Fruit fly (Drosophila melanogaster) whole organism, embryonic: ENCODE data around the gene Tom40.

Experiments
- CG10209 ChIP-seq: fragments of 200-800 bp; sonication (Bioruptor generic); optimal IDR thresholded peaks from 3 replicates; lab custom pipeline; 2017; ENCODE audit warnings: missing biosample characterization, mild to moderate bottlenecking, missing genetic modification characterization, missing genetic modification reagents
- CG11696 ChIP-seq: fragments of 200-800 bp; sonication (Bioruptor generic); IDR thresholded peaks from 2 replicates; pipeline ENCODE4 v1.3.6; 2022; ENCODE audit warnings: missing biosample characterization, missing genetic modification characterization
- CG12155 ChIP-seq: fragments of 200-800 bp; sonication (Bioruptor generic); optimal IDR thresholded peaks from 3 replicates; lab custom pipeline; 2016; ENCODE audit warnings: missing biosample characterization, missing genetic modification characterization
- CG13287 ChIP-seq: fragments of 200-800 bp; sonication (Bioruptor generic); IDR thresholded peaks from 2 replicates; pipeline ENCODE4 v1.3.6; 2022; ENCODE audit warnings: missing biosample characterization, missing genetic modification characterization; ENCODE audit not compliant: partially characterized antibody
- CG13775 ChIP-seq: fragments of 200-800 bp; sonication (Bioruptor generic); optimal IDR thresholded peaks from 3 replicates; lab custom pipeline; 2017; ENCODE audit warnings: missing biosample characterization, mild to moderate bottlenecking, missing genetic modification characterization
- CG15011 ChIP-seq: fragments of 200-800 bp; sonication (Bioruptor generic); optimal IDR thresholded peaks from 3 replicates; lab custom pipeline; 2018; ENCODE audit warnings: missing biosample characterization, mild to moderate bottlenecking, missing genetic modification characterization
- CG2199 ChIP-seq: fragments of 200-800 bp; sonication (Bioruptor generic); IDR thresholded peaks from 3 replicates; pipeline ENCODE4 v1.3.6; 2022; ENCODE audit warnings: missing biosample characterization, missing genetic modification characterization
- CG2889 ChIP-seq: fragments of 200-800 bp; sonication (Bioruptor generic); IDR thresholded peaks from 3 replicates; pipeline ENCODE4 v1.3.6; 2022; ENCODE audit warnings: missing biosample characterization, missing genetic modification characterization
- CG30431 ChIP-seq: fragments of 200-800 bp; sonication (Bioruptor generic); optimal IDR thresholded peaks from 2 replicates; lab custom pipeline; 2017; ENCODE audit warnings: missing biosample characterization, missing genetic modification characterization
- CG31365 ChIP-seq: fragments of 200-800 bp; sonication (Bioruptor generic); optimal IDR thresholded peaks from 2 replicates; lab custom pipeline; 2018; ENCODE audit warnings: missing biosample characterization, mild to moderate bottlenecking, missing genetic modification characterization
- CG32767 ChIP-seq: fragments of 200-800 bp; sonication (Bioruptor generic); IDR thresholded peaks from 2 replicates; pipeline ENCODE4 v1.3.6; 2022; ENCODE audit warnings: missing biosample characterization, missing genetic modification characterization
- CG33557 ChIP-seq: fragments of 200-800 bp; sonication (Bioruptor generic); optimal IDR thresholded peaks from 2 replicates; lab custom pipeline; 2019; ENCODE audit warnings: missing biosample characterization, mild to moderate bottlenecking, missing genetic modification characterization, moderate library complexity
- CG3995 ChIP-seq: fragments of 200-800 bp; sonication (Bioruptor generic); optimal IDR thresholded peaks from 3 replicates; lab custom pipeline; 2016; ENCODE audit warnings: missing biosample characterization, missing genetic modification characterization
- CG6254 ChIP-seq: fragments of 200-800 bp; sonication (Bioruptor generic); optimal IDR thresholded peaks from 3 replicates; lab custom pipeline; 2017; ENCODE audit warnings: mild to moderate bottlenecking, missing biosample characterization, missing genetic modification reagents, missing genetic modification characterization
- CG6689 ChIP-seq: fragments of 200-800 bp; sonication (Bioruptor generic); IDR thresholded peaks from 2 replicates; pipeline ENCODE4 v1.3.6; 2022; ENCODE audit warnings: missing biosample characterization, missing genetic modification characterization
- CG9932 ChIP-seq: fragments of 200-800 bp; sonication (Bioruptor generic); IDR thresholded peaks from 2 replicates; pipeline ENCODE4 v1.3.6; 2022; ENCODE audit warnings: missing biosample characterization, missing genetic modification characterization
- Dll ChIP-seq: fragments of 200-800 bp; sonication (Bioruptor generic); IDR thresholded peaks from 4 replicates; pipeline ENCODE4 v1.3.6; 2022; ENCODE audit warnings: missing biosample characterization, missing genetic modification characterization; ENCODE audit not compliant: partially characterized antibody
- Dp ChIP-seq: fragments of 200-800 bp; sonication (Bioruptor generic); optimal IDR thresholded peaks from 2 replicates; lab custom pipeline; 2018; ENCODE audit warnings: missing biosample characterization, mild to moderate bottlenecking, missing genetic modification characterization, moderate library complexity
- E2f2 ChIP-seq: fragments of 200-800 bp; sonication (Bioruptor generic); IDR thresholded peaks from 2 replicates; pipeline ENCODE4 v1.3.6; 2022; ENCODE audit warnings: missing biosample characterization, missing genetic modification characterization
- Hsf ChIP-seq: fragments of 200-800 bp; sonication (Bioruptor generic); optimal IDR thresholded peaks from 3 replicates; lab custom pipeline; 2016; ENCODE audit warnings: missing biosample characterization, missing genetic modification characterization
- Lim3 ChIP-seq: fragments of 200-800 bp; sonication (Bioruptor generic); IDR thresholded peaks from 2 replicates; pipeline ENCODE4 v1.3.6; 2022; ENCODE audit warnings: missing biosample characterization, missing genetic modification characterization
- Mes4 ChIP-seq: fragments of 200-800 bp; sonication (Bioruptor generic); optimal IDR thresholded peaks from 2 replicates; lab custom pipeline; 2016; ENCODE audit warnings: missing biosample characterization, missing genetic modification characterization
- Myb ChIP-seq: fragments of 200-800 bp; sonication (Bioruptor generic); optimal IDR thresholded peaks from 2 replicates; lab custom pipeline; 2016; ENCODE audit warnings: missing biosample characterization, missing genetic modification characterization
- Nf-YA ChIP-seq: fragments of 200-800 bp; sonication (Bioruptor generic); IDR thresholded peaks from 2 replicates; pipeline ENCODE4 v1.3.6; 2022; ENCODE audit warnings: missing biosample characterization, missing genetic modification characterization
- Ptx1 ChIP-seq: fragments of 200-800 bp; sonication (Bioruptor generic); IDR thresholded peaks from 2 replicates; pipeline ENCODE4 v1.3.6; 2022; ENCODE audit warnings: missing biosample characterization, missing genetic modification characterization
- Ravus ChIP-seq: fragments of 200-800 bp; sonication (Bioruptor generic); IDR thresholded peaks from 2 replicates; pipeline ENCODE4 v1.3.6; 2022; ENCODE audit warnings: missing biosample characterization, missing genetic modification characterization
- aop ChIP-seq: fragments of 200-800 bp; sonication (Bioruptor generic); IDR thresholded peaks from 2 replicates; pipeline ENCODE4 v1.3.6; 2022; ENCODE audit warnings: missing biosample characterization, missing genetic modification characterization
- bigmax ChIP-seq: fragments of 200-800 bp; sonication (Bioruptor generic); optimal IDR thresholded peaks from 2 replicates; lab custom pipeline; 2018; ENCODE audit warnings: missing biosample characterization, mild to moderate bottlenecking, missing genetic modification characterization
- br ChIP-seq: fragments of >200 bp; optimal IDR thresholded peaks from 2 replicates; lab custom pipeline; 2017
- bsh ChIP-seq, 2 experiments: fragments of 200-800 bp; sonication (Bioruptor generic); optimal IDR thresholded peaks; 2 replicates each; lab custom pipeline; 2017 to 2018; ENCODE audit warnings: mild to moderate bottlenecking in 2 of 2, missing biosample characterization in 2 of 2, missing genetic modification characterization in 2 of 2, moderate library complexity in 1 of 2
- btn ChIP-seq: fragments of 200-800 bp; sonication (Bioruptor generic); optimal IDR thresholded peaks from 2 replicates; lab custom pipeline; 2016; ENCODE audit warnings: missing biosample characterization, missing genetic modification characterization
- chinmo ChIP-seq: fragments of 200-800 bp; sonication (Bioruptor generic); IDR thresholded peaks from 4 replicates; pipeline ENCODE4 v1.3.6; 2022; ENCODE audit warnings: missing biosample characterization, missing genetic modification characterization; ENCODE audit not compliant: partially characterized antibody
- chm ChIP-seq: fragments of 200-800 bp; sonication (Bioruptor generic); IDR thresholded peaks from 2 replicates; pipeline ENCODE4 v1.3.6; 2022; ENCODE audit warnings: missing biosample characterization, missing genetic modification characterization
- chn ChIP-seq: fragments of 200-800 bp; sonication (Bioruptor generic); optimal IDR thresholded peaks from 2 replicates; lab custom pipeline; 2016; ENCODE audit warnings: missing biosample characterization, missing genetic modification characterization
- crc ChIP-seq: fragments of 200-800 bp; sonication (Bioruptor generic); optimal IDR thresholded peaks from 2 replicates; lab custom pipeline; 2016; ENCODE audit warnings: missing biosample characterization, missing genetic modification characterization
- crol ChIP-seq: fragments of 200-800 bp; sonication (Bioruptor generic); IDR thresholded peaks from 2 replicates; pipeline ENCODE4 v1.3.6; 2022; ENCODE audit warnings: missing biosample characterization, missing genetic modification characterization
- eyg ChIP-seq: fragments of 200-800 bp; sonication (Bioruptor generic); optimal IDR thresholded peaks from 3 replicates; lab custom pipeline; 2016; ENCODE audit warnings: missing biosample characterization, missing genetic modification characterization
- gcm ChIP-seq: fragments of 200-800 bp; sonication (Bioruptor generic); optimal IDR thresholded peaks from 2 replicates; lab custom pipeline; 2019; ENCODE audit warnings: missing biosample characterization, mild to moderate bottlenecking, missing genetic modification characterization, moderate library complexity
- h ChIP-seq: fragments of >200 bp; optimal IDR thresholded peaks from 2 replicates; lab custom pipeline; 2017
- ranshi ChIP-seq: fragments of 200-800 bp; sonication (Bioruptor generic); IDR thresholded peaks from 2 replicates; pipeline ENCODE4 v1.3.6; 2022; ENCODE audit warnings: missing biosample characterization, missing genetic modification characterization
- repo ChIP-seq: fragments of 200-800 bp; sonication (Bioruptor generic); optimal IDR thresholded peaks from 2 replicates; lab custom pipeline; 2016; ENCODE audit warnings: missing biosample characterization, missing genetic modification characterization
- scrt ChIP-seq: fragments of 200-800 bp; sonication (Bioruptor generic); optimal IDR thresholded peaks from 2 replicates; lab custom pipeline; 2018; ENCODE audit warnings: missing biosample characterization, mild to moderate bottlenecking, missing genetic modification characterization, moderate library complexity
- slp2 ChIP-seq: fragments of 200-800 bp; sonication (Bioruptor generic); optimal IDR thresholded peaks from 2 replicates; lab custom pipeline; 2016; ENCODE audit warnings: missing biosample characterization, missing genetic modification characterization
- stc ChIP-seq: fragments of 200-800 bp; sonication (Bioruptor generic); IDR thresholded peaks from 2 replicates; pipeline ENCODE4 v1.3.6; 2022; ENCODE audit warnings: missing biosample characterization, missing genetic modification characterization
- tll ChIP-seq, 2 experiments: fragments of 200-800 bp in 1 of 2; fragments of >200 bp in 1 of 2; sonication (Bioruptor generic) in 1 of 2; optimal IDR thresholded peaks; 2 replicates each; lab custom pipeline; 2017 to 2019; ENCODE audit warnings: missing biosample characterization in 2 of 2, missing genetic modification characterization in 2 of 2, mild to moderate bottlenecking in 1 of 2, moderate library complexity in 1 of 2
- tup ChIP-seq: fragments of 200-800 bp; sonication (Bioruptor generic); optimal IDR thresholded peaks from 2 replicates; lab custom pipeline; 2016; ENCODE audit warnings: missing biosample characterization, mild to moderate bottlenecking, missing genetic modification characterization, moderate library complexity
- usp ChIP-seq: fragments of >200 bp; optimal IDR thresholded peaks from 2 replicates; lab custom pipeline; 2017; ENCODE audit warnings: missing biosample characterization, missing genetic modification characterization
- wor ChIP-seq: fragments of 200-800 bp; sonication (Bioruptor generic); IDR thresholded peaks from 2 replicates; pipeline ENCODE4 v1.3.6; 2022; ENCODE audit warnings: missing biosample characterization, missing genetic modification characterization
- z ChIP-seq: fragments of 200-800 bp; sonication (Bioruptor generic); IDR thresholded peaks from 3 replicates; pipeline ENCODE4 v1.3.6; 2022; ENCODE audit warnings: missing biosample characterization, missing genetic modification characterization

Gene Tom40

dm6 chrX:7696711-7697654, 39.7 kb upstream of the Tom40 start (continued):
- TF ChIP-seq CG12155 = peak; percentile 89
- TF ChIP-seq tll (GFP tag; optimal IDR thresholded peaks at IDR 0.05; lab: Kevin White, UChicago) = no peak
- TF ChIP-seq aop = no peak
- peak; percentile 92 for TF ChIP-seq scrt (GFP tag; lab: Kevin White, UChicago)
- peak; percentile 75 for TF ChIP-seq gcm
- TF ChIP-seq CG32767 (GFP tag; lab: Robert Waterston, UW) = peak; percentile 84
- peak; percentile 90 for TF ChIP-seq CG15011
- peak; percentile 92 for TF ChIP-seq CG10209 (GFP tag; lab: Kevin White, UChicago)
- TF ChIP-seq CG6254 = peak; percentile 29
- TF ChIP-seq stc (GFP tag; lab: Robert Waterston, UW) = peak; percentile 83
- TF ChIP-seq CG13775 = peak; percentile 83
- TF ChIP-seq crol = peak; percentile 62
- peak; percentile 80 for TF ChIP-seq CG6689 (GFP tag; lab: Robert Waterston, UW)
- peak; percentile 88 for TF ChIP-seq Hsf (GFP tag; lab: Kevin White, UChicago)
- peak; percentile 90 for TF ChIP-seq CG2889 (GFP tag; lab: Robert Waterston, UW)
- peak; percentile 55 for TF ChIP-seq eyg
- TF ChIP-seq CG11696 (GFP tag; lab: Robert Waterston, UW) = peak; percentile 67; the same call in 1 of the 2 replicates
- TF ChIP-seq wor (GFP tag; lab: Robert Waterston, UW) = peak; percentile 49; the same call in 1 of the 2 replicates
- TF ChIP-seq chinmo (GFP tag; lab: Robert Waterston, UW) = peak; percentile 66; the same call in 1 of the 4 replicates
- TF ChIP-seq usp (GFP tag; lab: Kevin White, UChicago) = no peak
- peak; percentile 48 for TF ChIP-seq repo
- no peak for TF ChIP-seq h
- TF ChIP-seq Dp (GFP tag; lab: Kevin White, UChicago) = no peak
- TF ChIP-seq CG33557 (GFP tag; lab: Kevin White, UChicago) = peak; percentile 43
- TF ChIP-seq Myb (GFP tag; lab: Kevin White, UChicago) = peak; percentile 71
- TF ChIP-seq Mes4 = peak; percentile 63
- no peak for TF ChIP-seq btn (GFP tag; lab: Kevin White, UChicago)
- no peak for TF ChIP-seq Dll (GFP tag; lab: Robert Waterston, UW)
- peak; percentile 68 for TF ChIP-seq Ravus (GFP tag; lab: Robert Waterston, UW)
- TF ChIP-seq z (GFP tag; lab: Robert Waterston, UW) = peak; percentile 40; the same call in 1 of the 3 replicates
- TF ChIP-seq bsh (GFP tag; optimal IDR thresholded peaks at IDR 0.05; lab: Kevin White, UChicago) = peak; percentile 76 to 88
- 0 out of 2 replicates have a peak, but pooled peaks have one; percentile 14 for TF ChIP-seq Lim3 (GFP tag; lab: Robert Waterston, UW)
- TF ChIP-seq crc (GFP tag; lab: Kevin White, UChicago) = peak; percentile 81
- peak; percentile 96 for TF ChIP-seq CG9932 (GFP tag; lab: Robert Waterston, UW)
- TF ChIP-seq CG2199 (GFP tag; lab: Robert Waterston, UW) = no peak
- peak; percentile 68 for TF ChIP-seq Nf-YA
- peak; percentile 58 for TF ChIP-seq slp2 (GFP tag; lab: Kevin White, UChicago)
- TF ChIP-seq chm (GFP tag; lab: Robert Waterston, UW) = no peak; the same call in 1 of the 2 replicates
- TF ChIP-seq bigmax (GFP tag; lab: Kevin White, UChicago) = peak; percentile 8
- peak; percentile 75 for TF ChIP-seq CG31365
- TF ChIP-seq ranshi = peak; percentile 87
- TF ChIP-seq tup (GFP tag; lab: Kevin White, UChicago) = peak; percentile 79
- peak; percentile 16; the same call in 1 of the 2 replicates for TF ChIP-seq CG13287 (GFP tag; lab: Robert Waterston, UW)
- peak; percentile 69 for TF ChIP-seq E2f2
- no peak for TF ChIP-seq br (lab: Kevin White, UChicago)
- TF ChIP-seq Ptx1 (GFP tag; lab: Robert Waterston, UW) = peak; percentile 92
- peak; percentile 64 for TF ChIP-seq CG30431 (GFP tag; lab: Kevin White, UChicago)
- peak; percentile 66 for TF ChIP-seq chn (GFP tag; lab: Kevin White, UChicago)
- peak; percentile 67 for TF ChIP-seq CG3995
